Fruit fly (Drosophila melanogaster): ENCODE results near the gene Pbgs.
A peak's percentile ranks its signal among the peaks of the same experiment; 100 is the strongest.

Gene Pbgs

DNA sequence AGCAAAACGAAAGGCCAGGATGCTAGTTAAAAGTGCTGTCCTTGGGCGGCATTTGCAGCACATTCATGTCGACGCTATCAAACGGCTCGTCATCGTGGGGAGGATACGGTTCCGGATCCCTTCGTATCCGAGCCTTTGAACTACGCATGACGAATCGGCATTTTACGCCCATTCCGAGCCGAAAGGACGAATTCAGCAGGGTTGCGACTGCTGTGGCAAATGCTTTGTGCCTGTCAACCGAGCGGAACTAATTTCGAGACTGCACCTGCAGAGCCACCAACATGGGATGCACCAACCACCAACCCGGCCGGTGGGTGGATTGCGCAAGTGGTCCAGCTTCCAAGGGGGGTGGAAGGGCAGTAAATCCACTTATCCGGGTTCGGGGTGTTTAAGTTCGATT lies 19.4 kb upstream of the Pbgs start:
- TF ChIP-seq Ets98B (GFP tag; IDR thresholded peaks at IDR 0.05) (no peak), CG9948 (tag; optimal IDR thresholded peaks at IDR 0.05) (no peak)

DNA sequence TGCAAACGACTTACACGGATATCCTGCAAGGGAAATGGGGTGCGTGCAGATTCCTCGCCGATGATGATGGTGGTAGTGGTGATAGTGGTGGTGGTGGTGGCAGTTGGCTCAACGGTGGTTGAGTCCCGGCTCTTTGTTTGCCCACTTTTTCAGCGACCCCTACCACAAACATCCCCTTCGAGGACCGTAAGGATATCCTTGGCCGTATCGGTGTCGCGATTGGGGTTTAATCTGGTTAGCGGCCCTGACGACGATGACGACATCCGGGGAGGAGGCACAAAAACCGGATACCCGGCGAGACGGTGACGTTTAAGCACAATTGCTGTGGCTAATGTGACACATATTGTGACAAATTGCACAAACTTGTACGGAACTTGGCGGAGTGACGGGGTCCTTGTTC lies 18.5 kb upstream of the Pbgs start:
- TF ChIP-seq fd96Ca (GFP tag; IDR thresholded peaks at IDR 0.05) = no peak
- no peak for TF ChIP-seq CG15710 (tag; optimal IDR thresholded peaks at IDR 0.05)
- no peak for TF ChIP-seq CG8159 (tag; optimal IDR thresholded peaks at IDR 0.05)

DNA sequence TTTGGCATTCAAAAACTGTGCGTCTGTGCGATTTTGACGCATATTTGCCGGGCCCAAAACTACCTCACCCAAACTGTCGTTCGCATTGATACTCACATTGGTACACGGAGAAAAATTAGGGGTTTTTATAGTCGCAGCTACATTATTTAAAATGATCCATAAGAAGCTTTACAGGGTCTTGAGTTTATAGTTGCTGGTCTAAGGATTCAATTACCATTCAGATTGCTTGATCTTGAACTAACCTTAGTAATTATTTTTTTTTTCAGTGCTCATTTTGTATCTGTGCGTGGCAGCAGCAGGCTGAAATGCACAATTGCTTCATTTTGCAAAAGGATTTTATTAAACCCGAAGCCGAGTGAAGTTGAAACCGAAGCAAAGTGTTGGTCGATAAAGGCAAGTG lies 16.2 kb upstream of the Pbgs start:
- TF ChIP-seq CG10348 (GFP tag; IDR thresholded peaks at IDR 0.05) = no peak
- no peak for TF ChIP-seq D1 (tag; optimal IDR thresholded peaks at IDR 0.05)
- TF ChIP-seq CG34367 (tag; optimal IDR thresholded peaks at IDR 0.05) = no peak
- TF ChIP-seq CG15710 (tag; optimal IDR thresholded peaks at IDR 0.05) = no peak
- no peak for TF ChIP-seq Ets98B (GFP tag; IDR thresholded peaks at IDR 0.05)
- TF ChIP-seq CG32121 (GFP tag; IDR thresholded peaks at IDR 0.05) = no peak
- TF ChIP-seq CG8159 (tag; optimal IDR thresholded peaks at IDR 0.05) = no peak
- no peak for TF ChIP-seq EcR (GFP tag; optimal IDR thresholded peaks at IDR 0.05)
- TF ChIP-seq CG4496 (GFP tag; IDR thresholded peaks at IDR 0.05) = no peak
- no peak for TF ChIP-seq CG17806 (tag; optimal IDR thresholded peaks at IDR 0.05)
- no peak for TF ChIP-seq CG12605 (GFP tag; IDR thresholded peaks at IDR 0.05)
- no peak for TF ChIP-seq fd96Ca (GFP tag; IDR thresholded peaks at IDR 0.05)

DNA sequence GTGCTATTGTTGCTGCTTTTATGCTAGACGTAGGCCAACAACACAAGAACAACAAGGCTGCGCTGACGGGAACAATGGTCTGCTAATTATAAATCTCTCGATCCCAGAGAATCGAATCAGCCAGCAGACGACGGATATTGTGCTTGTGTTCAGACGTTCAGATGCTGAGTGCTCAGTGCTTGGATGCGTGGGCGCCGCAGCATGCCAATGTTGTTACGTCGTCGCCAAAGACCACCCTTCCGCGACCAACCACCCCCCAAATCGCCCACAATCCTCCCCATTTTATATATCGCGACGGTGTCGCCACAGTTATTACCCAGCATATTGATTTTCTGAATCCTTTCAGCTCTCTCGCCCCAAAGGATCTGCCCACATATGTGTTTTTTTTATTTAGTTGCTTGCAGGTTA lies 6.7 kb upstream of the Pbgs start:
- TF ChIP-seq CG17806 (tag; optimal IDR thresholded peaks at IDR 0.05) (no peak), CG32121 (GFP tag; IDR thresholded peaks at IDR 0.05) (peak; percentile 28; the same call in 1 of the 2 replicates), CG8159 (tag; optimal IDR thresholded peaks at IDR 0.05) (no peak), EcR (GFP tag; optimal IDR thresholded peaks at IDR 0.05) (no peak), CG14655 (GFP tag; optimal IDR thresholded peaks at IDR 0.05) (no peak), CG13204 (GFP tag; optimal IDR thresholded peaks at IDR 0.05) (no peak), CG10348 (GFP tag; IDR thresholded peaks at IDR 0.05) (no peak), Pif1B (GFP tag; optimal IDR thresholded peaks at IDR 0.05) (no peak), CG15710 (tag; optimal IDR thresholded peaks at IDR 0.05) (no peak), CG12605 (GFP tag; IDR thresholded peaks at IDR 0.05) (no peak), CG4496 (GFP tag; IDR thresholded peaks at IDR 0.05) (peak; percentile 36; the same call in 1 of the 3 replicates), CG34367 (tag; optimal IDR thresholded peaks at IDR 0.05) (no peak), D1 (tag; optimal IDR thresholded peaks at IDR 0.05) (no peak), Ets98B (GFP tag; IDR thresholded peaks at IDR 0.05) (no peak), Snoo (tag; optimal IDR thresholded peaks at IDR 0.05) (no peak), gl (tag; optimal IDR thresholded peaks at IDR 0.05) (no peak), CG9948 (tag; optimal IDR thresholded peaks at IDR 0.05) (no peak)

DNA sequence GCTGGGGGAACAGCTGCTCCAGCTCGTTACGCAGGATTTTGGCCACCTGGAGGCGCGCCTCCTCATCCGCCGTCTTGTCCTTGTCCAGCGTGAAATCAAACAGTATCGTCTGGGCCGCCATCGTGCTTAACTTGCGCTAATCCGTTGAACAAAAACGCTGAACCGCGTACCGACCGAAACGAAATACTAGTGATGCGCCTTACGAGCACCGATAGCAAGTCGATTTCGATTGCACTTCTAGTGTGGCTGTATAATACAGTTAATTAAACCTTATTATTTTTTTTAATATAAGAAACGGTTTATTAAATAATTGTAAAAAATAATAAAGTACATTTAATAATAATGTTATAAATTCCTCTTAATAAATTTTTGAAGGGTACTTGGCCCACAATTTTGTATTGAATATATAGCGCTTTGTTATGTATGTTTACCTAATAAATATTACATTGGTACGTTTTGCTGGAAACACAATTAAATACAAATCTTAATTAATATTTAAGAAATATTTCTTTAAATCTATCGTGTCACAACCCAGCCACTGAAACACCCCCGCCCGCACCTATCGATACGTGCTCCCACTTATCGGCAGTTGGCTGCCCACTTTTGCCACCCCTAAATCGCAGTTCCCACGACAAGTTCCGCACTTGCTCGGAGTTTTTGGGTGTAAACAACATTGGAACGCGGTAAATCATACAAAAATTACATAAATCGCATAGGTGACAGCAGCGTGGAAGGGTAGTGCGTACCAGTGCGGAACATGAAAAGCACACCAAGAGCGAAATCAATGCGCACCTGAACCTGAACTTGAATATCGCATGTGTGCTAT lies 6.1 kb upstream of the Pbgs start, which contains the start of the genes Sms and INPP5E:
Gene Sms, minus strand, starts transcription at position 198 of the 826 bp plus-strand sequence.
Gene INPP5E, plus strand, starts transcription at position 602 of the 826 bp plus-strand sequence.
- TF ChIP-seq gl (tag; optimal IDR thresholded peaks at IDR 0.05) (no peak), Pif1B (GFP tag; optimal IDR thresholded peaks at IDR 0.05) (peak; percentile 0), CG8301 (tag; optimal IDR thresholded peaks at IDR 0.05) (no peak), CG8159 (tag; optimal IDR thresholded peaks at IDR 0.05) (peak; percentile 60), CG14655 (GFP tag; optimal IDR thresholded peaks at IDR 0.05) (peak; percentile 40), Snoo (tag; optimal IDR thresholded peaks at IDR 0.05) (no peak), CG4496 (GFP tag; IDR thresholded peaks at IDR 0.05) (peak; percentile 68), CG15710 (tag; optimal IDR thresholded peaks at IDR 0.05) (peak; percentile 37), Ets98B (GFP tag; IDR thresholded peaks at IDR 0.05) (no peak; the same call in 1 of the 2 replicates)

DNA sequence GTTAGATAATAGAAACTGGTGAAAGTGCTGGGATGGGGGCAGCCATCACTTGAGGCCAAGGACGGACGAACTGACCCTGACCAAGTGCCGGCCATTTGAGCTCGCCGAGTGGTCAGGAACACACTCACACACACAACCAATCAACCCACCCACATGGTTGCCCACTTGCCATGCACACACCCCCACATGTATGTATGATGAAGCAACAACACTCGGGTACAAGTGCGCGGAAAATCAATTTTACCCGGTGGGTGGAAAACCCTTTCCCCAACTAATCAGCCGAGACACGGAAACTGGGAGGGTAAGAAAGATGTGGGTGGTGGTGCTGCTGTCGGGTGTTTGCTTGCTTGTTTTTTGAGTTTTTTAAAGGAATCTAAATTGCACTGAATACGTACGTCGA lies 5.3 kb upstream of the Pbgs start:
- TF ChIP-seq CG15710 (tag; optimal IDR thresholded peaks at IDR 0.05) (no peak), CG8159 (tag; optimal IDR thresholded peaks at IDR 0.05) (no peak), EcR (GFP tag; optimal IDR thresholded peaks at IDR 0.05) (no peak), CG13204 (GFP tag; optimal IDR thresholded peaks at IDR 0.05) (no peak)

DNA sequence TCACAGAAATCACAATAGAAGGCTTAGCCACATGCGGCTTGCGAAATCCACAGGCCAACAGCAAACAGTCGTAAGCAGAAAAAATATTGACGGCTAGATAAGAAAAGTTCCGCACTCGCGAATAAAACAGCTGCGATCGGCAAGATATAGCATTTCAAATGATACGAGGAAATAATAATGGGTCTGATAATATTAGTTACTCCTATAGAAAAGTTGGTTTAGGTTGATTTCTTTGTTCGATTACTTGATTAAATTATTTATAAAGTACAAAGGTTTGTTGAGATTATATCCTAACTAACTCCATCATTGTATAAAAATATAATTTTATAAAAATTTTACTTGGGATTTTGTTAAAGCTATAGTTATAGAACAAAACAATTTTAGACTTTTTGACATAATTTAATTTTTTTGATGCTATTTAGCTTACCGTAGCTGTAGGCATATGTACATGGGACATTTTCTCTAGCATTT lies 4.5 kb upstream of the Pbgs start:
- no peak for TF ChIP-seq CG4496 (GFP tag; IDR thresholded peaks at IDR 0.05)
- TF ChIP-seq CG8301 (tag; optimal IDR thresholded peaks at IDR 0.05) = peak; percentile 54
- TF ChIP-seq Pif1A (GFP tag; optimal IDR thresholded peaks at IDR 0.05) = peak; percentile 26
- TF ChIP-seq CG17806 (tag; optimal IDR thresholded peaks at IDR 0.05) = peak; percentile 5
- TF ChIP-seq CG10348 (GFP tag; IDR thresholded peaks at IDR 0.05) = no peak
- TF ChIP-seq CG9948 (tag; optimal IDR thresholded peaks at IDR 0.05) = peak; percentile 27
- TF ChIP-seq Ets98B (GFP tag; IDR thresholded peaks at IDR 0.05) = no peak
- peak; percentile 47 for TF ChIP-seq CG15710 (tag; optimal IDR thresholded peaks at IDR 0.05)
- peak; percentile 7 for TF ChIP-seq Snoo (tag; optimal IDR thresholded peaks at IDR 0.05)
- 0 out of 2 replicates have a peak, but pooled peaks have one; percentile 19 for TF ChIP-seq CG32121 (GFP tag; IDR thresholded peaks at IDR 0.05)
- peak; percentile 49 for TF ChIP-seq CG8159 (tag; optimal IDR thresholded peaks at IDR 0.05)
- no peak for TF ChIP-seq CG13204 (GFP tag; optimal IDR thresholded peaks at IDR 0.05)
- no peak for TF ChIP-seq Pif1B (GFP tag; optimal IDR thresholded peaks at IDR 0.05)
- TF ChIP-seq CG34367 (tag; optimal IDR thresholded peaks at IDR 0.05) = no peak
- peak; percentile 59 for TF ChIP-seq CG14655 (GFP tag; optimal IDR thresholded peaks at IDR 0.05)
